Worm (Caenorhabditis elegans): ENCODE data around the gene T07H3.7.

ce11 chrII:1576772-1577171 lies 13.0 kb downstream of the T07H3.7 start:
- TF ChIP-seq zag-1 (tag; optimal IDR thresholded peaks at IDR 0.05) (no peak), mbf-1 (tag; optimal IDR thresholded peaks at IDR 0.05) (no peak), elt-3 (tag; optimal IDR thresholded peaks at IDR 0.05) (no peak), Y55F3AM.14 (GFP tag; optimal IDR thresholded peaks at IDR 0.05) (no peak), unc-39 (tag; optimal IDR thresholded peaks at IDR 0.05) (no peak), blmp-1 (tag; optimal IDR thresholded peaks at IDR 0.05; ENCODE audit: insufficient read depth) (no peak), crh-2 (tag; optimal IDR thresholded peaks at IDR 0.05) (no peak), unc-55 (GFP tag; optimal IDR thresholded peaks at IDR 0.05) (no peak), nhr-11 (tag; optimal IDR thresholded peaks at IDR 0.05) (no peak)
